Fruit fly (Drosophila melanogaster) S2 (cell line): ENCODE results near the gene CG1231.

Experiments
- CG8478 ChIP-seq: fragments of >200 bp; optimal IDR thresholded peaks from 2 replicates; lab custom pipeline; 2018
- CTCF ChIP-seq, 2 experiments: fragments of >200 bp; optimal IDR thresholded peaks; 2 replicates each; lab custom pipeline; 2018

dm6 chr3L:390194-390593, 34.0 kb downstream of the CG1231 start:
- no peak for TF ChIP-seq CTCF (optimal IDR thresholded peaks at IDR 0.05; lab: Kevin White, UChicago)
- TF ChIP-seq CG8478: no peak
